Worm (Caenorhabditis elegans): ENCODE data around the gene T10B5.4.

Gene T10B5.4

DNA sequence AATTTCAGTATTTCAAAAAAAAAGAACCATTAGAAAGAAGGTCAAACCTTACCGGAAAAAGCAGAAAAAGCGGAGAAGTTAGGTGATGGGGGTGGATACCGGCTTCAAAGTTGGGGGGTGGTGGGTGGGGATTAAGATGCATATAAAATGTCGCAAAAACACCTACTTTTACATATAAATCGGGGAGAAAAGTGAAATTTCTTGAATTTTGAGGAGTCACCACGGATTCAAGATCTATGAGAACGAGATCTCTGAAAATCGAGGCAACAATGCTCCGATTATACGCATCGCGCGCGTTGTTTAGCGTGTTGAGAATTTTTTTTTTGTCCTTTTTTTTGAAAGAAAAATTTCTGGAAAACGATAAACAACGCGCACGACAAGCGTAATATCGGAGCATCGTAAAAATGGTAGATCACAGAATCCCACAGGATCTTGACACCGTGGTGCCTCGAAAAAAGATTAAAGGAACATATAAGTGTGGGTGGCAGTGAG, 3.9 kb upstream of the T10B5.4 start (continued):
- TF ChIP-seq ama-1 (optimal IDR thresholded peaks at IDR 0.05) (peak; percentile 77), F13H6.1 (tag; optimal IDR thresholded peaks at IDR 0.05) (peak; percentile 21), unc-42 (tag; optimal IDR thresholded peaks at IDR 0.05) (no peak), ahr-1 (tag; optimal IDR thresholded peaks at IDR 0.05) (peak; percentile 11), ceh-34 (tag; optimal IDR thresholded peaks at IDR 0.05) (no peak), elt-2 (tag; optimal IDR thresholded peaks at IDR 0.05) (peak; percentile 71), dmd-4 (tag; optimal IDR thresholded peaks at IDR 0.05; ENCODE audit: borderline replicate concordance) (peak; percentile 20), sdc-2 (tag; optimal IDR thresholded peaks at IDR 0.05) (no peak), ceh-9 (tag; optimal IDR thresholded peaks at IDR 0.05) (no peak), C08G9.2 (tag; optimal IDR thresholded peaks at IDR 0.05) (peak; percentile 54), syd-9 (tag; optimal IDR thresholded peaks at IDR 0.05) (no peak), ceh-31 (tag; optimal IDR thresholded peaks at IDR 0.05) (peak; percentile 64), ceh-22 (tag; optimal IDR thresholded peaks at IDR 0.05) (no peak), hlh-13 (GFP tag; optimal IDR thresholded peaks at IDR 0.05) (no peak), rnt-1 (tag; optimal IDR thresholded peaks at IDR 0.05) (no peak), tbx-2 (tag; optimal IDR thresholded peaks at IDR 0.05) (peak; percentile 57)

ce11 chrV:1874827-1875226, 3.2 kb upstream of the T10B5.4 start:
- TF ChIP-seq hlh-8 (tag; optimal IDR thresholded peaks at IDR 0.05) = no peak
- TF ChIP-seq ref-2 (tag; optimal IDR thresholded peaks at IDR 0.05) = no peak
- TF ChIP-seq nfya-1 (tag; optimal IDR thresholded peaks at IDR 0.05) = no peak
- TF ChIP-seq fax-1 (tag; optimal IDR thresholded peaks at IDR 0.05) = no peak
- TF ChIP-seq fkh-6 (tag; optimal IDR thresholded peaks at IDR 0.05) = no peak
- TF ChIP-seq ceh-48 (tag; optimal IDR thresholded peaks at IDR 0.05) = no peak
- no peak for TF ChIP-seq C38D4.7 (GFP tag; optimal IDR thresholded peaks at IDR 0.05)
- TF ChIP-seq ztf-16 (tag; optimal IDR thresholded peaks at IDR 0.05) = no peak
- TF ChIP-seq che-1 (tag; optimal IDR thresholded peaks at IDR 0.05) = no peak
- no peak for TF ChIP-seq ceh-2 (tag; optimal IDR thresholded peaks at IDR 0.05)
- TF ChIP-seq syd-9 (tag; optimal IDR thresholded peaks at IDR 0.05) = no peak

DNA sequence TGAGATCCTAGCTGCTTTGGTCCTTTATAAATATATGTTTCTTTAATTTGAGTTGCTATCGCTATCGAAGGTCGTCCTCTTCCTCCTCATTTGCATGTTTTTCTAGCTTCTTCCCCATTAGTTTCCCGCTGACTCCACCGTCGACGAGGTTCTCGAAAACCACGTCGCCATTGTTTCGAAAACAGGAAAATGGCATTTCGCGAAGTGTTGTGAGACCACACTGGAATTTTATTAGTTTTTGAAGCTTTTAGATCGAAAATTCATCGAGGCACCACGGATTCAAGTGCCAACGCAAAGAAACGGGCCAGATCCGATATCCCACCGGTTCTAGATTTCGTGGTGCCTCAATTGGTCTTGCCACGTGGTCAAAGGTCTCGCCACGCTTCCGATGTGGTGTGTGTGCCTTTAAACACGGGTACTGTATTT, 1.1 kb downstream of the T10B5.4 start:
- no peak for TF ChIP-seq ceh-9 (tag; optimal IDR thresholded peaks at IDR 0.05)
- no peak for TF ChIP-seq nhr-232 (tag; optimal IDR thresholded peaks at IDR 0.05)
- no peak for TF ChIP-seq unc-86 (tag; optimal IDR thresholded peaks at IDR 0.05)
- no peak for TF ChIP-seq madf-2 (tag; optimal IDR thresholded peaks at IDR 0.05)
- TF ChIP-seq mec-3 (tag; optimal IDR thresholded peaks at IDR 0.05; ENCODE audit: borderline replicate concordance) = no peak

DNA sequence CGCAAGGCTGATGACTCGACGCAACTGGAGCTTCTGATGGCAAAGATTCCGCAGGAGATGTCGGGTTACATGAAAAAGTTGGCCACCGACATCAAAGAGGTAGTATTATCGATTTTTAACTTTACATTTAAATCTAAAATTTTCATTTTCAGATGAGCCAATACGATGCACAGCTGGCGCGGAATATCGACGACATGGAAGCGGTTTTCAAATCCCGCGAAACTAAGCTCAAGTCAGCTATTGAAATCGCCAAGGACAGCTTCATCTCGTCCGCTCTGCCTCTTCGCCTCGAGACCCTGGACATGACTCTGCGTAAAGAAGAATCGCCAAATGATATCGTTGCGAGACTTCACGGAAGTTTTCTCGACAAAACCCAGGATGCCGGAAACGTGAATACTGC, 1.9 kb downstream of the T10B5.4 start, which contains the start of gene T10B5.3:
T10B5.3 (minus strand) TSS at position 101 of the 400 bp plus-strand sequence.
- TF ChIP-seq dmd-4 (tag; optimal IDR thresholded peaks at IDR 0.05; ENCODE audit: borderline replicate concordance) (no peak), gmeb-2 (tag; optimal IDR thresholded peaks at IDR 0.05) (no peak), unc-42 (tag; optimal IDR thresholded peaks at IDR 0.05) (no peak), K09A11.1 (tag; optimal IDR thresholded peaks at IDR 0.05; ENCODE audit: insufficient read depth) (no peak), K02D7.2 (tag; optimal IDR thresholded peaks at IDR 0.05) (no peak), hlh-15 (tag; optimal IDR thresholded peaks at IDR 0.05) (no peak), mec-3 (tag; optimal IDR thresholded peaks at IDR 0.05; ENCODE audit: borderline replicate concordance) (no peak), C08G9.2 (tag; optimal IDR thresholded peaks at IDR 0.05) (no peak), ceh-18 (tag; optimal IDR thresholded peaks at IDR 0.05) (no peak), che-1 (tag; optimal IDR thresholded peaks at IDR 0.05) (no peak), ahr-1 (tag; optimal IDR thresholded peaks at IDR 0.05) (no peak), unc-55 (GFP tag; optimal IDR thresholded peaks at IDR 0.05) (no peak)

Measured in whole organism, late embryonic.